Fruit fly (Drosophila melanogaster) whole organism, embryonic: ENCODE measurements around the gene AlaRS.

ENCODE experiments used
- Adf1 ChIP-seq: fragments of 200-800 bp; sonication (Bioruptor generic); IDR thresholded peaks from 2 replicates; pipeline ENCODE4 v1.3.6; 2022; ENCODE audit warnings: missing biosample characterization, missing genetic modification characterization
- Atf6 ChIP-seq: fragments of 200-800 bp; sonication (Bioruptor generic); IDR thresholded peaks from 2 replicates; pipeline ENCODE4 v1.3.6; 2022; ENCODE audit warnings: missing biosample characterization, missing genetic modification characterization
- Bdp1 ChIP-seq: fragments of 200-800 bp; sonication (Bioruptor generic); optimal IDR thresholded peaks from 3 replicates; lab custom pipeline; 2016; ENCODE audit warnings: missing biosample characterization, missing genetic modification characterization
- Bgb ChIP-seq: fragments of 200-800 bp; sonication (Bioruptor generic); IDR thresholded peaks from 2 replicates; pipeline ENCODE4 v1.3.6; 2022; ENCODE audit warnings: missing biosample characterization, missing genetic modification characterization; ENCODE audit not compliant: partially characterized antibody
- BtbVII ChIP-seq: fragments of 200-800 bp; sonication (Bioruptor generic); optimal IDR thresholded peaks from 3 replicates; lab custom pipeline; 2017; ENCODE audit warnings: missing biosample characterization, mild to moderate bottlenecking, missing genetic modification characterization
- CG10565 ChIP-seq: fragments of 200-800 bp; sonication (Bioruptor generic); optimal IDR thresholded peaks from 3 replicates; lab custom pipeline; 2016; ENCODE audit warnings: missing biosample characterization, mild to moderate bottlenecking, missing genetic modification characterization
- CG11085 ChIP-seq: fragments of 200-800 bp; sonication (Bioruptor generic); IDR thresholded peaks from 2 replicates; pipeline ENCODE4 v1.3.6; 2022; ENCODE audit warnings: missing biosample characterization, missing genetic modification characterization
- CG11398 ChIP-seq: fragments of 200-800 bp; sonication (Bioruptor generic); optimal IDR thresholded peaks from 2 replicates; lab custom pipeline; 2016; ENCODE audit warnings: missing biosample characterization, missing genetic modification characterization
- CG12769 ChIP-seq: fragments of 200-800 bp; sonication (Bioruptor generic); optimal IDR thresholded peaks from 2 replicates; lab custom pipeline; 2019; ENCODE audit warnings: missing biosample characterization, mild to moderate bottlenecking, missing genetic modification characterization, moderate library complexity
- CG13123 ChIP-seq: fragments of 200-800 bp; sonication (Bioruptor generic); optimal IDR thresholded peaks from 2 replicates; lab custom pipeline; 2016; ENCODE audit warnings: missing biosample characterization, missing genetic modification characterization
- CG16779 ChIP-seq: fragments of 200-800 bp; sonication (Bioruptor generic); IDR thresholded peaks from 2 replicates; pipeline ENCODE4 v1.3.6; 2022; ENCODE audit warnings: missing biosample characterization, missing genetic modification characterization
- CG16815 ChIP-seq: fragments of 200-800 bp; sonication (Bioruptor generic); optimal IDR thresholded peaks from 3 replicates; lab custom pipeline; 2017; ENCODE audit warnings: missing biosample characterization, mild to moderate bottlenecking, missing genetic modification characterization
- CG17328 ChIP-seq: fragments of 200-800 bp; sonication (Bioruptor generic); IDR thresholded peaks from 2 replicates; pipeline ENCODE4 v1.3.6; 2022; ENCODE audit warnings: missing biosample characterization, missing genetic modification characterization
- CG18619 ChIP-seq: fragments of 200-800 bp; sonication (Bioruptor generic); optimal IDR thresholded peaks from 3 replicates; lab custom pipeline; 2017; ENCODE audit warnings: missing biosample characterization, mild to moderate bottlenecking, missing genetic modification characterization
- CG2120 ChIP-seq: fragments of 200-800 bp; sonication (Bioruptor generic); optimal IDR thresholded peaks from 3 replicates; lab custom pipeline; 2016; ENCODE audit warnings: missing biosample characterization, missing genetic modification characterization
- CG30020 ChIP-seq: fragments of 200-800 bp; optimal IDR thresholded peaks from 2 replicates; lab custom pipeline; 2019; ENCODE audit warnings: missing biosample characterization, mild to moderate bottlenecking, missing genetic modification characterization, moderate library complexity
- CG30431 ChIP-seq: fragments of 200-800 bp; sonication (Bioruptor generic); optimal IDR thresholded peaks from 2 replicates; lab custom pipeline; 2017; ENCODE audit warnings: missing biosample characterization, missing genetic modification characterization
- CG3163 ChIP-seq: fragments of 200-800 bp; sonication (Bioruptor generic); optimal IDR thresholded peaks from 3 replicates; lab custom pipeline; 2016; ENCODE audit warnings: missing biosample characterization, missing genetic modification characterization
- CG3726 ChIP-seq: fragments of 200-800 bp; sonication (Bioruptor generic); IDR thresholded peaks from 3 replicates; pipeline ENCODE4, ENCODE4 v1.3.6; 2022; ENCODE audit warnings: missing biosample characterization, missing genetic modification characterization
- CG4730 ChIP-seq: fragments of 200-800 bp; sonication (Bioruptor generic); IDR thresholded peaks from 2 replicates; pipeline ENCODE4 v1.3.6; 2022; ENCODE audit warnings: missing biosample characterization, missing genetic modification characterization
- CG6689 ChIP-seq: fragments of 200-800 bp; sonication (Bioruptor generic); IDR thresholded peaks from 2 replicates; pipeline ENCODE4 v1.3.6; 2022; ENCODE audit warnings: missing biosample characterization, missing genetic modification characterization
- CG6765 ChIP-seq: fragments of 200-800 bp; sonication (Bioruptor generic); optimal IDR thresholded peaks from 3 replicates; lab custom pipeline; 2017; ENCODE audit warnings: missing biosample characterization, mild to moderate bottlenecking, missing genetic modification characterization
- CG6813 ChIP-seq: fragments of 200-800 bp; sonication (Bioruptor generic); optimal IDR thresholded peaks from 2 replicates; lab custom pipeline; 2017; ENCODE audit warnings: missing biosample characterization, missing genetic modification characterization, mild to moderate bottlenecking, moderate library complexity, missing genetic modification reagents
- CG7372 ChIP-seq: fragments of 200-800 bp; sonication (Bioruptor generic); IDR thresholded peaks from 2 replicates; pipeline ENCODE4 v1.3.6; 2022; ENCODE audit warnings: missing biosample characterization, missing genetic modification characterization
- CG7928 ChIP-seq: fragments of 200-800 bp; sonication (Bioruptor generic); optimal IDR thresholded peaks from 2 replicates; lab custom pipeline; 2017; ENCODE audit warnings: missing biosample characterization, mild to moderate bottlenecking, missing genetic modification characterization
- CTCF ChIP-seq: fragments of 200-800 bp; sonication (Bioruptor generic); optimal IDR thresholded peaks from 2 replicates; lab custom pipeline; 2017; ENCODE audit warnings: missing biosample characterization, mild to moderate bottlenecking, missing genetic modification characterization, moderate library complexity
- CoRest ChIP-seq: fragments of 200-800 bp; sonication (Bioruptor generic); optimal IDR thresholded peaks from 3 replicates; lab custom pipeline; 2018; ENCODE audit warnings: missing biosample characterization, mild to moderate bottlenecking, missing genetic modification characterization, moderate library complexity
- HmgD ChIP-seq: fragments of 200-800 bp; sonication (Bioruptor generic); optimal IDR thresholded peaks from 3 replicates; lab custom pipeline; 2016; ENCODE audit warnings: missing biosample characterization, missing genetic modification characterization
- Hr3 ChIP-seq: fragments of 200-800 bp; sonication (Bioruptor generic); optimal IDR thresholded peaks from 3 replicates; lab custom pipeline; 2016; ENCODE audit warnings: missing biosample characterization, missing genetic modification characterization
- Neu2 ChIP-seq: fragments of 200-800 bp; sonication (Bioruptor generic); optimal IDR thresholded peaks from 3 replicates; lab custom pipeline; 2016; ENCODE audit warnings: missing biosample characterization, missing genetic modification characterization, borderline replicate concordance
- Pdp1 ChIP-seq, 2 experiments: fragments of 200-800 bp; sonication (Bioruptor generic); optimal IDR thresholded peaks; 3 replicates each; lab custom pipeline; 2016; ENCODE audit warnings: missing biosample characterization in 2 of 2, missing genetic modification characterization in 2 of 2, mild to moderate bottlenecking in 1 of 2, moderate library complexity in 1 of 2
- Taf1 ChIP-seq: fragments of 200-800 bp; sonication (Bioruptor generic); IDR thresholded peaks from 2 replicates; pipeline ENCODE4 v1.3.6; 2022; ENCODE audit warnings: missing biosample characterization, missing genetic modification characterization
- amos ChIP-seq: fragments of 200-800 bp; sonication (Bioruptor generic); IDR thresholded peaks from 2 replicates; pipeline ENCODE4 v1.3.6; 2022; ENCODE audit warnings: missing biosample characterization, missing genetic modification characterization; ENCODE audit not compliant: partially characterized antibody
- croc ChIP-seq: fragments of 200-800 bp; sonication (Bioruptor generic); conservative IDR thresholded peaks from 3 replicates; pipeline ENCODE4 v1.3.6; 2022; ENCODE audit warnings: missing biosample characterization, missing genetic modification characterization
- dysf ChIP-seq: fragments of 200-800 bp; sonication (Bioruptor generic); IDR thresholded peaks from 3 replicates; pipeline ENCODE4 v1.3.6; 2022; ENCODE audit warnings: missing biosample characterization, missing genetic modification characterization
- eve ChIP-seq, 2 experiments: fragments of >200 bp; optimal IDR thresholded peaks; 2 replicates each; lab custom pipeline; 2017; ENCODE audit warnings: missing biosample characterization in 2 of 2, missing genetic modification characterization in 2 of 2
- gem ChIP-seq: fragments of 200-800 bp; sonication (Bioruptor generic); optimal IDR thresholded peaks from 2 replicates; lab custom pipeline; 2019; ENCODE audit warnings: missing biosample characterization, mild to moderate bottlenecking, missing genetic modification characterization, moderate library complexity
- grn ChIP-seq: fragments of 200-800 bp; sonication (Bioruptor generic); optimal IDR thresholded peaks from 3 replicates; lab custom pipeline; 2017; ENCODE audit warnings: missing biosample characterization, missing genetic modification characterization
- gro ChIP-seq: fragments of 200-800 bp; sonication (Bioruptor generic); optimal IDR thresholded peaks from 2 replicates; lab custom pipeline; 2016; ENCODE audit warnings: missing biosample characterization, missing genetic modification characterization
- gsb ChIP-seq: fragments of 200-800 bp; sonication (Bioruptor generic); IDR thresholded peaks from 2 replicates; pipeline ENCODE4 v1.3.6; 2022; ENCODE audit warnings: missing biosample characterization, missing genetic modification characterization
- klu ChIP-seq: fragments of 200-800 bp; sonication (Bioruptor generic); IDR thresholded peaks from 2 replicates; pipeline ENCODE4 v1.3.6; 2022; ENCODE audit warnings: missing biosample characterization, missing genetic modification characterization
- nau ChIP-seq: fragments of 200-800 bp; sonication (Bioruptor generic); optimal IDR thresholded peaks from 3 replicates; lab custom pipeline; 2017; ENCODE audit warnings: missing biosample characterization, mild to moderate bottlenecking, missing genetic modification characterization, missing genetic modification reagents
- nerfin-1 ChIP-seq: fragments of 200-800 bp; sonication (Bioruptor generic); optimal IDR thresholded peaks from 3 replicates; lab custom pipeline; 2019; ENCODE audit warnings: missing biosample characterization, mild to moderate bottlenecking, missing genetic modification characterization, moderate library complexity
- peb ChIP-seq: fragments of 200-800 bp; sonication (Bioruptor generic); IDR thresholded peaks from 2 replicates; pipeline ENCODE4 v1.3.6; 2022; ENCODE audit warnings: missing biosample characterization, missing genetic modification characterization
- ranshi ChIP-seq: fragments of 200-800 bp; sonication (Bioruptor generic); IDR thresholded peaks from 2 replicates; pipeline ENCODE4 v1.3.6; 2022; ENCODE audit warnings: missing biosample characterization, missing genetic modification characterization
- stc ChIP-seq: fragments of 200-800 bp; sonication (Bioruptor generic); IDR thresholded peaks from 2 replicates; pipeline ENCODE4 v1.3.6; 2022; ENCODE audit warnings: missing biosample characterization, missing genetic modification characterization
- wor ChIP-seq: fragments of 200-800 bp; sonication (Bioruptor generic); IDR thresholded peaks from 2 replicates; pipeline ENCODE4 v1.3.6; 2022; ENCODE audit warnings: missing biosample characterization, missing genetic modification characterization
- zen ChIP-seq: fragments of 200-800 bp; sonication (Bioruptor generic); optimal IDR thresholded peaks from 3 replicates; lab custom pipeline; 2018; ENCODE audit warnings: missing biosample characterization, mild to moderate bottlenecking, missing genetic modification characterization, moderate library complexity
- zfh1 ChIP-seq: fragments of 200-800 bp; sonication (Bioruptor generic); IDR thresholded peaks from 3 replicates; pipeline ENCODE4 v1.3.6; 2022; ENCODE audit warnings: missing biosample characterization, missing genetic modification characterization

AlaRS gene

DNA sequence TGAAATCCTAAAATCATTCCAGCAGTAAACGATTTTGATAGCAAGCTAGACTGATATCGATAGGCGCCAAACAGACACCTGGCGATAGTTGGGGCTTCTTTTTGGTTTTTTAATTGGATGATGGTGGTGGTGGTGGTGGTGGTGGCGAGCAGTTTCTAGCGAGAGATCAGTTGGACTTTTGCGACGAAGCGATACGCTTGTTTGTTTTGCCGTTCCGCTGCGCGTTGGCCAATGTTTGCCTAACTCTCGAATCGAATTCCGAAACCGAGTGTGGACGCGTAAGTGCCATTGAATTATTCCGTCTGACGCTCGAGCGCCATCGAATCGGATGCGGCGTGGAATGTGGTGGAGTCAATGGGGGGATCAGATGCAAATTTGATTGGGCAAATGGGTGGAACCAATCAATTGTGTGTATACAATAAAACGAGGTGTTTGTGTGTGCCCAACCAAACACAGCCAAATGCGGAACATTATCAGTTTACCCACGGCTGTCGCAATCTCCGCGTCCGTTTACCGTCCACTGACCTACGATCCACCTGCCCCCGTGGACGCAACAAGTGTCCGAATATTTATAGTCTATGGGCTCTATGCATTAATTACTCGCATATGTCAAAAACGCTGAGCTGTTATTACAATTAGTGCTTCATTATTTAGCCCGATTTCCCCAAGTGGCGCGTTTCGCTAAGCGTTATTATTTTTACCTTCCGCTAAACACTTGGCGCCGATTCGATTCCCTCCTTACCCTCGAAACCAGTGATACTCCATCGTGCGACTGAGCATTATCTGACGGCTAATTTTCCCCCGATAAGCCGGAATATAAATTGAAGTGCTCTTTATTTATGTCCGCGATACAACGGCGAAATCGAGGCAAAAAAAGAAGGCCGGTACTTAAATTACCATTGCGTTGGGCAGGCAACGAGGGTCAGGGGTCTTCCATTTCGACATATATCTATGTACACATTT, 10.9 kb downstream of the AlaRS start, which contains the start of gene CG17292 (continued):
- TF ChIP-seq CG6813 (GFP tag; lab: Kevin White, UChicago) (peak; percentile 17), CG4730 (GFP tag; lab: Robert Waterston, UW) (no peak), CG16779 (peak; percentile 84), Bgb (GFP tag; lab: Robert Waterston, UW) (peak; percentile 94), CG13123 (GFP tag; lab: Kevin White, UChicago) (no peak), wor (GFP tag; lab: Robert Waterston, UW) (no peak), Hr3 (GFP tag; lab: Kevin White, UChicago) (no peak), peb (no peak), zfh1 (GFP tag; lab: Robert Waterston, UW) (peak; percentile 49; the same call in 1 of the 3 replicates), Bdp1 (GFP tag; lab: Kevin White, UChicago) (no peak), klu (GFP tag; lab: Robert Waterston, UW) (no peak), nau (GFP tag; lab: Kevin White, UChicago) (peak; percentile 76), Pdp1 (GFP tag; optimal IDR thresholded peaks at IDR 0.05; lab: Kevin White, UChicago) (peak in 1 of 2 experiments; percentile 56), CG16815 (GFP tag; lab: Kevin White, UChicago) (no peak), croc (GFP tag; lab: Robert Waterston, UW) (no peak), CG11085 (peak; percentile 32; the same call in 1 of the 2 replicates), CG11398 (peak; percentile 50), CG30431 (GFP tag; lab: Kevin White, UChicago) (no peak), ranshi (peak; percentile 58; the same call in 1 of the 2 replicates), Adf1 (peak; percentile 66), CG7928 (GFP tag; lab: Kevin White, UChicago) (peak; percentile 28), CG6689 (peak; percentile 27; the same call in 1 of the 2 replicates), CG6765 (peak; percentile 29), CG3726 (GFP tag; lab: Robert Waterston, UW) (no peak), nerfin-1 (no peak), Neu2 (GFP tag; lab: Kevin White, UChicago) (no peak), BtbVII (GFP tag; lab: Kevin White, UChicago) (peak; percentile 58), CG10565 (GFP tag; lab: Kevin White, UChicago) (no peak), HmgD (GFP tag; lab: Kevin White, UChicago) (peak; percentile 16), gsb (GFP tag; lab: Robert Waterston, UW) (0 out of 2 replicates have a peak, but pooled peaks have one; percentile 41), CTCF (GFP tag; lab: Kevin White, UChicago) (peak; percentile 57), CG7372 (GFP tag; lab: Robert Waterston, UW) (peak; percentile 43; the same call in 1 of the 2 replicates), Atf6 (GFP tag; lab: Robert Waterston, UW) (peak; percentile 86), CG17328 (GFP tag; lab: Robert Waterston, UW) (peak; percentile 50), CoRest (tag; lab: Kevin White, UChicago) (peak; percentile 16), grn (GFP tag; lab: Kevin White, UChicago) (peak; percentile 17), CG3163 (GFP tag; lab: Kevin White, UChicago) (peak; percentile 15), CG12769 (tag; lab: Kevin White, UChicago) (peak; percentile 75), dysf (GFP tag; lab: Robert Waterston, UW) (peak; percentile 56; the same call in 2 of the 3 replicates), CG2120 (GFP tag; lab: Kevin White, UChicago) (peak; percentile 60), Taf1 (GFP tag; lab: Robert Waterston, UW) (0 out of 2 replicates have a peak, but pooled peaks have one; percentile 10), CG30020 (tag; lab: Kevin White, UChicago) (no peak), amos (GFP tag; lab: Robert Waterston, UW) (peak; percentile 94), gro (peak; percentile 71), gem (tag; lab: Kevin White, UChicago) (peak; percentile 41), zen (tag; lab: Kevin White, UChicago) (no peak), stc (GFP tag; lab: Robert Waterston, UW) (0 out of 2 replicates have a peak, but pooled peaks have one; percentile 40), CG18619 (GFP tag; lab: Kevin White, UChicago) (peak; percentile 61), eve (GFP tag; optimal IDR thresholded peaks at IDR 0.05; lab: Kevin White, UChicago) (no peak)
